Fruit fly (Drosophila melanogaster) whole organism, prepupa: Measurements from ENCODE around the gene Dsor1.
A peak's percentile ranks its signal among the peaks of the same experiment; 100 is the strongest.

Experiments used
- Blimp-1 ChIP-seq: fragments of 200-800 bp; sonication (Bioruptor generic); optimal IDR thresholded peaks from 3 replicates; lab custom pipeline; 2017; ENCODE audit warnings: missing biosample characterization, missing genetic modification characterization, mild to moderate bottlenecking, moderate library complexity, missing genetic modification reagents
- CG10631 ChIP-seq: fragments of 200-800 bp; sonication (Bioruptor generic); optimal IDR thresholded peaks from 2 replicates; lab custom pipeline; 2016; ENCODE audit warnings: missing biosample characterization, missing genetic modification characterization
- CG10669 ChIP-seq: fragments of 200-800 bp; sonication (Bioruptor generic); optimal IDR thresholded peaks from 3 replicates; lab custom pipeline; 2018; ENCODE audit warnings: missing biosample characterization, mild to moderate bottlenecking, missing genetic modification characterization, moderate library complexity
- CG11294 ChIP-seq: fragments of 200-800 bp; sonication (Bioruptor generic); IDR thresholded peaks from 2 replicates; pipeline ENCODE4 v1.3.6; 2022; ENCODE audit warnings: missing biosample characterization, missing genetic modification characterization
- CG11762 ChIP-seq: fragments of 200-800 bp; sonication (Bioruptor generic); optimal IDR thresholded peaks from 3 replicates; lab custom pipeline; 2016; ENCODE audit warnings: missing biosample characterization, missing genetic modification characterization; ENCODE audit not compliant: insufficient read depth
- CG11902 ChIP-seq: fragments of 200-800 bp; sonication (Bioruptor generic); optimal IDR thresholded peaks from 3 replicates; lab custom pipeline; 2016; ENCODE audit warnings: missing biosample characterization, missing genetic modification characterization
- CG15336 ChIP-seq: fragments of 200-800 bp; sonication (Bioruptor generic); IDR thresholded peaks from 2 replicates; pipeline ENCODE4 v1.3.6; 2022; ENCODE audit warnings: missing biosample characterization, missing genetic modification characterization
- CG1621 ChIP-seq: fragments of 200-800 bp; sonication (Bioruptor generic); optimal IDR thresholded peaks from 3 replicates; lab custom pipeline; 2018; ENCODE audit warnings: missing biosample characterization, mild to moderate bottlenecking, missing genetic modification characterization
- CG3032 ChIP-seq: fragments of 200-800 bp; optimal IDR thresholded peaks from 2 replicates; lab custom pipeline; 2019; ENCODE audit warnings: missing biosample characterization, mild to moderate bottlenecking, missing genetic modification characterization, moderate library complexity
- CG31627 ChIP-seq: fragments of 200-800 bp; sonication (Bioruptor generic); optimal IDR thresholded peaks from 3 replicates; lab custom pipeline; 2016; ENCODE audit warnings: missing biosample characterization, missing genetic modification characterization
- CG32006 ChIP-seq: fragments of 200-800 bp; sonication (Bioruptor generic); optimal IDR thresholded peaks from 3 replicates; lab custom pipeline; 2017; ENCODE audit warnings: missing biosample characterization, mild to moderate bottlenecking, missing genetic modification characterization
- CG34406 ChIP-seq: fragments of 200-800 bp; sonication (Bioruptor generic); optimal IDR thresholded peaks from 3 replicates; lab custom pipeline; 2016; ENCODE audit warnings: missing biosample characterization, missing genetic modification characterization
- CG4318 ChIP-seq: fragments of 200-800 bp; sonication (Bioruptor generic); optimal IDR thresholded peaks from 3 replicates; lab custom pipeline; 2017; ENCODE audit warnings: missing biosample characterization, mild to moderate bottlenecking, missing genetic modification characterization
- CG6163 ChIP-seq: fragments of 200-800 bp; sonication (Bioruptor generic); IDR thresholded peaks from 3 replicates; pipeline ENCODE4 v1.3.6; 2022; ENCODE audit warnings: missing biosample characterization, missing genetic modification characterization
- CG6792 ChIP-seq: fragments of 200-800 bp; sonication (Bioruptor generic); optimal IDR thresholded peaks from 3 replicates; lab custom pipeline; 2016; ENCODE audit warnings: missing biosample characterization, missing genetic modification characterization
- CG6808 ChIP-seq: fragments of 200-800 bp; sonication (Bioruptor generic); optimal IDR thresholded peaks from 3 replicates; lab custom pipeline; 2017; ENCODE audit warnings: missing biosample characterization, missing genetic modification characterization, mild to moderate bottlenecking, moderate library complexity, missing genetic modification reagents
- CG6854 ChIP-seq: fragments of 200-800 bp; sonication (Bioruptor generic); optimal IDR thresholded peaks from 2 replicates; lab custom pipeline; 2017; ENCODE audit warnings: missing biosample characterization, mild to moderate bottlenecking, missing genetic modification characterization
- CG7368 ChIP-seq: fragments of 200-800 bp; sonication (Bioruptor generic); optimal IDR thresholded peaks from 3 replicates; lab custom pipeline; 2016; ENCODE audit warnings: missing biosample characterization, missing genetic modification characterization
- CG8119 ChIP-seq: fragments of 200-800 bp; sonication (Bioruptor generic); IDR thresholded peaks from 3 replicates; pipeline ENCODE4 v1.3.6; 2022; ENCODE audit warnings: missing biosample characterization, missing genetic modification characterization
- CG9139 ChIP-seq: fragments of 200-800 bp; sonication (Bioruptor generic); optimal IDR thresholded peaks from 3 replicates; lab custom pipeline; 2017; ENCODE audit warnings: missing biosample characterization, mild to moderate bottlenecking, missing genetic modification characterization
- Eip75B ChIP-seq: fragments of 200-800 bp; sonication (Bioruptor generic); optimal IDR thresholded peaks from 3 replicates; lab custom pipeline; 2016; ENCODE audit warnings: missing biosample characterization, missing genetic modification characterization
- Eip78C ChIP-seq: fragments of 200-800 bp; sonication (Bioruptor generic); peaks from one replicate; lab custom pipeline; 2016; ENCODE audit warnings: missing biosample characterization, missing genetic modification characterization
- Ets21C ChIP-seq: fragments of 200-800 bp; sonication (Bioruptor generic); optimal IDR thresholded peaks from 3 replicates; lab custom pipeline; 2016; ENCODE audit warnings: missing biosample characterization, missing genetic modification characterization
- Ets96B ChIP-seq: fragments of 200-800 bp; optimal IDR thresholded peaks from 2 replicates; lab custom pipeline; 2019; ENCODE audit warnings: missing biosample characterization, mild to moderate bottlenecking, missing genetic modification characterization, moderate library complexity
- Gug ChIP-seq: fragments of 200-800 bp; sonication (Bioruptor generic); IDR thresholded peaks from 2 replicates; pipeline ENCODE4 v1.3.6; 2022; ENCODE audit warnings: missing biosample characterization, missing genetic modification characterization
- Hr38 ChIP-seq: sonication (Bioruptor generic); optimal IDR thresholded peaks from 2 replicates; lab custom pipeline; 2016; ENCODE audit warnings: missing biosample characterization, missing genetic modification characterization
- Hr4 ChIP-seq: fragments of 200-800 bp; sonication (Bioruptor generic); optimal IDR thresholded peaks from 3 replicates; lab custom pipeline; 2016; ENCODE audit warnings: missing biosample characterization, missing genetic modification characterization
- Smox ChIP-seq: fragments of 200-800 bp; sonication (Bioruptor generic); optimal IDR thresholded peaks from 3 replicates; lab custom pipeline; 2016; ENCODE audit warnings: missing biosample characterization, missing genetic modification characterization
- Sox14 ChIP-seq: fragments of 200-800 bp; sonication (Bioruptor generic); optimal IDR thresholded peaks from 3 replicates; lab custom pipeline; 2016; ENCODE audit warnings: missing biosample characterization, missing genetic modification characterization
- cyc ChIP-seq: fragments of 200-800 bp; sonication (Bioruptor generic); optimal IDR thresholded peaks from 3 replicates; lab custom pipeline; 2016; ENCODE audit warnings: missing biosample characterization, missing genetic modification characterization
- dac ChIP-seq: fragments of 200-800 bp; sonication (Bioruptor generic); optimal IDR thresholded peaks from 2 replicates; lab custom pipeline; 2017; ENCODE audit warnings: missing biosample characterization, mild to moderate bottlenecking, missing genetic modification characterization
- eg ChIP-seq: fragments of 200-800 bp; sonication (Bioruptor generic); IDR thresholded peaks from 3 replicates; pipeline ENCODE4 v1.3.6; 2022; ENCODE audit warnings: missing biosample characterization, missing genetic modification characterization
- esn ChIP-seq: fragments of 200-800 bp; sonication (Bioruptor generic); optimal IDR thresholded peaks from 2 replicates; lab custom pipeline; 2016; ENCODE audit warnings: missing biosample characterization, mild to moderate bottlenecking, missing genetic modification characterization, moderate library complexity
- fd85E ChIP-seq: fragments of 200-800 bp; sonication (Bioruptor generic); optimal IDR thresholded peaks from 3 replicates; lab custom pipeline; 2016; ENCODE audit warnings: missing biosample characterization, missing genetic modification characterization
- fkh ChIP-seq: fragments of 200-800 bp; sonication (Bioruptor generic); optimal IDR thresholded peaks from 3 replicates; lab custom pipeline; 2017; ENCODE audit warnings: missing biosample characterization, mild to moderate bottlenecking, missing genetic modification characterization, moderate library complexity
- lz ChIP-seq: fragments of 200-800 bp; sonication (Bioruptor generic); optimal IDR thresholded peaks from 3 replicates; lab custom pipeline; 2016; ENCODE audit warnings: missing biosample characterization, missing genetic modification characterization
- salr ChIP-seq, 2 experiments: fragments of 200-800 bp; sonication (Bioruptor generic); optimal IDR thresholded peaks; 3 replicates each; lab custom pipeline; 2016 to 2018; ENCODE audit warnings: missing biosample characterization in 2 of 2, missing genetic modification characterization in 2 of 2, mild to moderate bottlenecking in 1 of 2
- svp ChIP-seq: fragments of 200-800 bp; sonication (Bioruptor generic); peaks from one replicate; lab custom pipeline; 2016; ENCODE audit warnings: missing biosample characterization, missing genetic modification characterization
- topi ChIP-seq: fragments of 200-800 bp; sonication (Bioruptor generic); optimal IDR thresholded peaks from 3 replicates; lab custom pipeline; 2016; ENCODE audit warnings: missing biosample characterization, missing genetic modification characterization
- vri ChIP-seq: fragments of 200-800 bp; sonication (Bioruptor generic); optimal IDR thresholded peaks from 3 replicates; lab custom pipeline; 2016; ENCODE audit warnings: missing biosample characterization, mild to moderate bottlenecking, missing genetic modification characterization

Dsor1 gene

dm6 chrX:9247171-9247783 lies at the start of gene Dsor1, which contains the start of gene amx:
Gene Dsor1, plus strand, starts transcription at chrX:9247342.
Gene amx, minus strand, starts transcription at chrX:9247336.
- TF ChIP-seq CG34406 (GFP tag; lab: Kevin White, UChicago) (no peak), fkh (GFP tag; lab: Kevin White, UChicago) (no peak), CG11762 (no peak), topi (GFP tag; lab: Kevin White, UChicago) (no peak), CG10669 (GFP tag; lab: Kevin White, UChicago) (no peak), CG15336 (no peak), CG6792 (GFP tag; lab: Kevin White, UChicago) (no peak), svp (GFP tag; lab: Kevin White, UChicago) (peak; percentile 11), Smox (GFP tag; lab: Kevin White, UChicago) (no peak), Hr4 (GFP tag; lab: Kevin White, UChicago) (no peak), esn (GFP tag; lab: Kevin White, UChicago) (no peak), fd85E (GFP tag; lab: Kevin White, UChicago) (no peak), eg (no peak), CG10631 (GFP tag; lab: Kevin White, UChicago) (no peak), Hr38 (no peak), CG32006 (no peak), salr (GFP tag; optimal IDR thresholded peaks at IDR 0.05; lab: Kevin White, UChicago) (no peak), Sox14 (GFP tag; lab: Kevin White, UChicago) (peak; percentile 7), CG3032 (tag; lab: Kevin White, UChicago) (no peak), Eip78C (GFP tag; lab: Kevin White, UChicago) (peak; percentile 59)

DNA sequence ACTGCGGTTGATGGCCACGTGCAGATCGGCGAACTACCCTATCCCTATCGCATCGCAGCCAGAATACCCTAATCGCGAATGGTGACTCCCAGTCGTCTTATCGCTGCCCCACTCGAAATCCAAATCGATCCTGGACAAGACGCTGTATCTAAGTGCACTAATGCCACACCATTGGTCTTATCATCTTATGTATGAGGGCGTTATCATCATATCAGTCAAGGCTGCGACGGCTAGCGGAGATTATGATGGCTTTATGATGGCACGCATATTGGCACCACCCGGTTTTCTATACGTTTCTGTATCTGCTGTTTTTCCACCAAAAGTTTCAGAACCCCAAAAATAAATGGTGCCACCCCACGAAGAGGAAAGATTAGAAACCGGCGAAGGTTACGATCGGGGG lies 46.9 kb upstream of the Dsor1 start:
- TF ChIP-seq vri (GFP tag; lab: Kevin White, UChicago) = peak; percentile 75
- TF ChIP-seq esn (GFP tag; lab: Kevin White, UChicago) = no peak
- TF ChIP-seq, all 60 proteins: peak for 1

DNA sequence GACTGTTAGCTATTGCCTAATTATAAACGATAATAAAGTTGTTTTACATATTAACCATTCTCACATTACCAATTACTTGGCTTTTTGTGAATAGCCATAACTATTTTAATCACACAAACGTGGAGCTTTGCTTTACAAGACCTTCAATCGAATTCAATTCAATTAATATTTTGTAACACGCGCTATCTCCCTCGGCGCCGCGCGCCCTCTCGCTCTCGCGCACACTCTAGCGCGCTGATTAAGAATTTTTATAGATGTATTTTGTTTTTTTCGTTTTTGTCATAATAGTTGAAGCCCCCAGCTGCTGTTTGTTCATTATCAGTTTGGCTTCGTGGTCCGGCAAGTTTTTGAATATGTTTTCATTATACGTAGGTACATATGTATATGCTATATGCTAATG lies 46.1 kb upstream of the Dsor1 start:
- TF ChIP-seq Hr4 (GFP tag; lab: Kevin White, UChicago) (no peak), vri (GFP tag; lab: Kevin White, UChicago) (peak; percentile 12), Eip78C (GFP tag; lab: Kevin White, UChicago) (peak; percentile 15), salr (GFP tag; optimal IDR thresholded peaks at IDR 0.05; lab: Kevin White, UChicago) (no peak), Ets96B (tag; lab: Kevin White, UChicago) (no peak), esn (GFP tag; lab: Kevin White, UChicago) (no peak), CG31627 (GFP tag; lab: Kevin White, UChicago) (no peak), Eip75B (no peak), Sox14 (GFP tag; lab: Kevin White, UChicago) (no peak), CG1621 (tag; lab: Kevin White, UChicago) (no peak), CG8119 (GFP tag; lab: Robert Waterston, UW) (no peak), eg (no peak), dac (no peak), fkh (GFP tag; lab: Kevin White, UChicago) (peak; percentile 34), CG4318 (GFP tag; lab: Kevin White, UChicago) (no peak)
- TF ChIP-seq, all 60 proteins: peak for 3

DNA sequence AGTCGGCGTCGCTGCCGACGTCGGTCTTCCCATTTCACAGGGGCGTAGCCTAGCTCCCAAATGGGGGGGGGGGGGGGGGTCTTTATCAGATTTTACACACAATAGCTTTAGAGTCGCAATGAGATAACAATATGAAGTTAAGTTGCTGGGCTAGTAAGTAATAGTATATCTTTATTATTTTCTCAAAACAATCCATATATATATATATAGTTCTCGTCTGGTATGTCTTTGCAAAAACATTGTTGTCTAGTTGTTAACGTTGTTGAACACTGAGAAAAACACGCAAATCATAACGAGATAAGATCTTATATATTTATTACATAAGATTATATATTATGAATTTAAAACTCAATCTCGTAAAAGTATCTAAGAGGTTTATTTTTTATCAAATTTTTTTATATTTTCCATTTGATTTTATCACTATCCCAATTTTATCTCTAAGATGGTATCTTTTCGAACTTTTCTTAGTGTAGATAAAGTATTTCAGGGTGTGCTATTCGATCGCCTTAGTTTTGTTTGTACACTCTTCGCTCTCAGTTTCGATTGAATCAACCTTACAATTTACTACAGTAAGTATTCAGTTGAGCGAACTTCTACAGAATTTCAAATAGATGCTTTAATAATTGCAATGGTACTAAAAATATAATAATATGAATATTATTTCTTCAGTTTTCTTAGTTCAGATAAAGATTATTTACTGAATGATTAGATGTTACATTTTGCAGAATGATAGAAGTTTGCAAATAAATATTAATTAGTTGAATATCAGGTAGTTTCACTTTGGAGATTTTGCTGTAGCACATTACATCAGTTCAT lies 45.1 kb upstream of the Dsor1 start:
- TF ChIP-seq CG15336 (peak; percentile 66), Blimp-1 (GFP tag; lab: Kevin White, UChicago) (no peak), CG10669 (GFP tag; lab: Kevin White, UChicago) (peak; percentile 44), CG11902 (GFP tag; lab: Kevin White, UChicago) (no peak), cyc (GFP tag; lab: Kevin White, UChicago) (no peak), CG11294 (peak; percentile 82), vri (GFP tag; lab: Kevin White, UChicago) (peak; percentile 1), Smox (GFP tag; lab: Kevin White, UChicago) (no peak), CG32006 (peak; percentile 67), esn (GFP tag; lab: Kevin White, UChicago) (no peak), CG9139 (GFP tag; lab: Kevin White, UChicago) (no peak), CG6854 (GFP tag; lab: Kevin White, UChicago) (no peak), CG6808 (peak; percentile 18), CG31627 (GFP tag; lab: Kevin White, UChicago) (no peak), fkh (GFP tag; lab: Kevin White, UChicago) (peak; percentile 39), CG1621 (tag; lab: Kevin White, UChicago) (peak; percentile 54), dac (peak; percentile 57), CG10631 (GFP tag; lab: Kevin White, UChicago) (peak; percentile 25), svp (GFP tag; lab: Kevin White, UChicago) (peak; percentile 48), Ets21C (GFP tag; lab: Kevin White, UChicago) (no peak), CG7368 (GFP tag; lab: Kevin White, UChicago) (no peak), Gug (GFP tag; lab: Robert Waterston, UW) (peak; percentile 47; the same call in 1 of the 2 replicates), eg (peak; percentile 83), lz (GFP tag; lab: Kevin White, UChicago) (peak; percentile 10), Sox14 (GFP tag; lab: Kevin White, UChicago) (no peak), CG6163 (GFP tag; lab: Robert Waterston, UW) (peak; percentile 76), CG34406 (GFP tag; lab: Kevin White, UChicago) (peak; percentile 37)
